Worm (Caenorhabditis elegans): ENCODE measurements around the gene cacn-1.

ce11 chrII:14186937-14187336, 45.0 kb upstream of the cacn-1 start:
- TF ChIP-seq him-1 (tag; optimal IDR thresholded peaks at IDR 0.05), result no peak
- TF ChIP-seq W03F9.2 (tag; optimal IDR thresholded peaks at IDR 0.05), result no peak
